In genomic region chrIV:12021360-12021759, ce11 we compare ENCODE assay signal across 5 worm cellular contexts.
TF ChIP-seq lines count a peak whose summit lies in the region.

No protein-coding gene starts in this region.

TF ChIP-seq in whole organism, L1 larva, 84 proteins besides CTCF, POLR2A, EP300 and RAD21:
- no peak for TF ChIP-seq ceh-88 (GFP tag; IDR thresholded peaks at IDR 0.05; lab: Robert Waterston, UW)
- peak; percentile 75 for TF ChIP-seq nhr-71 (tag; optimal IDR thresholded peaks at IDR 0.05; lab: Kevin White, UChicago)
- TF ChIP-seq egl-13 (tag; optimal IDR thresholded peaks at IDR 0.05; lab: Kevin White, UChicago), result no peak
- peak; percentile 14 for TF ChIP-seq lin-39 (tag; optimal IDR thresholded peaks at IDR 0.05; lab: Kevin White, UChicago)
- peak in 1 of 2 experiments; percentile 10 for TF ChIP-seq lin-35 (GFP tag; optimal IDR thresholded peaks at IDR 0.05; lab: Kevin White, UChicago)
- peak; percentile 66 for TF ChIP-seq nhr-20 (tag; optimal IDR thresholded peaks at IDR 0.05; lab: Kevin White, UChicago)
- TF ChIP-seq irx-1 (tag; optimal IDR thresholded peaks at IDR 0.05; lab: Kevin White, UChicago), result peak; percentile 37
- TF ChIP-seq lin-15B (tag; optimal IDR thresholded peaks at IDR 0.05; lab: Kevin White, UChicago), result no peak
- TF ChIP-seq nhr-12 (tag; optimal IDR thresholded peaks at IDR 0.05; lab: Kevin White, UChicago), result no peak
- TF ChIP-seq elt-3 (tag; optimal IDR thresholded peaks at IDR 0.05; lab: Kevin White, UChicago), result peak in 5 of 6 experiments; percentile 6 to 64 (median 52)
- TF ChIP-seq C04F5.9 (tag; optimal IDR thresholded peaks at IDR 0.05; lab: Kevin White, UChicago), result no peak
- TF ChIP-seq efl-3 (GFP tag; optimal IDR thresholded peaks at IDR 0.05; lab: Kevin White, UChicago), result no peak
- peak; percentile 43 for TF ChIP-seq nhr-90 (tag; optimal IDR thresholded peaks at IDR 0.05; lab: Kevin White, UChicago; ENCODE audit: poor library complexity)
- peak; percentile 9 for TF ChIP-seq tbx-2 (tag; optimal IDR thresholded peaks at IDR 0.05; lab: Kevin White, UChicago)
- TF ChIP-seq lin-14 (GFP tag; optimal IDR thresholded peaks at IDR 0.05; lab: Kevin White, UChicago), result peak; percentile 79
- TF ChIP-seq blmp-1 (tag; optimal IDR thresholded peaks at IDR 0.05; lab: Kevin White, UChicago), result peak; percentile 58
- TF ChIP-seq nhr-85 (tag; lab: Kevin White, UChicago), result peak; percentile 94
- TF ChIP-seq snu-23 (GFP tag; optimal IDR thresholded peaks at IDR 0.05; lab: Kevin White, UChicago), result peak; percentile 37

TF ChIP-seq in whole organism, L2 larva, 48 proteins besides CTCF, POLR2A, EP300 and RAD21:
- TF ChIP-seq snpc-4 (tag; optimal IDR thresholded peaks at IDR 0.05; lab: Kevin White, UChicago), result no peak
- no peak for TF ChIP-seq unc-62 (GFP tag; optimal IDR thresholded peaks at IDR 0.05; lab: Kevin White, UChicago)
- TF ChIP-seq ceh-16 (tag; optimal IDR thresholded peaks at IDR 0.05; lab: Kevin White, UChicago), result peak; percentile 71
- TF ChIP-seq blmp-1 (tag; optimal IDR thresholded peaks at IDR 0.05; lab: Kevin White, UChicago; ENCODE audit: insufficient read depth), result peak; percentile 58
- peak; percentile 65 for TF ChIP-seq sma-9 (GFP tag; optimal IDR thresholded peaks at IDR 0.05; lab: Kevin White, UChicago)
- TF ChIP-seq sma-9 (tag; optimal IDR thresholded peaks at IDR 0.05; lab: Kevin White, UChicago), result no peak
- peak; percentile 68 for TF ChIP-seq nhr-21 (tag; optimal IDR thresholded peaks at IDR 0.05; lab: Kevin White, UChicago)
- TF ChIP-seq ztf-1 (GFP tag; conservative IDR thresholded peaks at IDR 0.05; lab: Robert Waterston, UW), result no peak
- TF ChIP-seq fos-1 (tag; optimal IDR thresholded peaks at IDR 0.05; lab: Kevin White, UChicago), result peak; percentile 12
- peak; percentile 57 for TF ChIP-seq nhr-129 (tag; optimal IDR thresholded peaks at IDR 0.05; lab: Kevin White, UChicago)
- TF ChIP-seq nhr-25 (tag; optimal IDR thresholded peaks at IDR 0.05; lab: Kevin White, UChicago), result peak; percentile 80

TF ChIP-seq in whole organism, L3 larva, 47 proteins besides CTCF, POLR2A, EP300 and RAD21:
- TF ChIP-seq zag-1 (tag; optimal IDR thresholded peaks at IDR 0.05; lab: Kevin White, UChicago), result no peak
- no peak for TF ChIP-seq nhr-67 (tag; optimal IDR thresholded peaks at IDR 0.05; lab: Kevin White, UChicago)
- peak; percentile 73 for TF ChIP-seq nhr-43 (tag; optimal IDR thresholded peaks at IDR 0.05; lab: Kevin White, UChicago; ENCODE audit: poor library complexity, severe bottlenecking)
- peak; percentile 92 for TF ChIP-seq nhr-25 (tag; optimal IDR thresholded peaks at IDR 0.05; lab: Kevin White, UChicago)
- TF ChIP-seq nhr-76 (tag; optimal IDR thresholded peaks at IDR 0.05; lab: Kevin White, UChicago), result no peak
- peak; percentile 89 for TF ChIP-seq elt-1 (tag; optimal IDR thresholded peaks at IDR 0.05; lab: Kevin White, UChicago)
- TF ChIP-seq pqm-1 (tag; optimal IDR thresholded peaks at IDR 0.05; lab: Kevin White, UChicago), result no peak

TF ChIP-seq in whole organism, L4 larva, 104 proteins besides CTCF, POLR2A, EP300 and RAD21:
- no peak for TF ChIP-seq set-16 (GFP tag; IDR thresholded peaks at IDR 0.05; lab: Robert Waterston, UW)
- no peak for TF ChIP-seq daf-12 (tag; optimal IDR thresholded peaks at IDR 0.05; lab: Kevin White, UChicago)
- TF ChIP-seq ceh-20 (GFP tag; IDR thresholded peaks at IDR 0.05; lab: Robert Waterston, UW), result no peak
- TF ChIP-seq nhr-102 (tag; optimal IDR thresholded peaks at IDR 0.05; lab: Kevin White, UChicago), result no peak
- peak; percentile 57 for TF ChIP-seq nhr-28 (tag; optimal IDR thresholded peaks at IDR 0.05; lab: Kevin White, UChicago)
- TF ChIP-seq ZK546.5 (tag; optimal IDR thresholded peaks at IDR 0.05; lab: Kevin White, UChicago), result no peak
- no peak for TF ChIP-seq F37D6.2 (tag; optimal IDR thresholded peaks at IDR 0.05; lab: Kevin White, UChicago)
- no peak for TF ChIP-seq nhr-111 (GFP tag; optimal IDR thresholded peaks at IDR 0.05; lab: Kevin White, UChicago)
- no peak for TF ChIP-seq tag-97 (GFP tag; IDR thresholded peaks at IDR 0.05; lab: Robert Waterston, UW)
- no peak for TF ChIP-seq jun-1 (tag; optimal IDR thresholded peaks at IDR 0.05; lab: Kevin White, UChicago)
- no peak for TF ChIP-seq zip-2 (tag; optimal IDR thresholded peaks at IDR 0.05; lab: Kevin White, UChicago)
- TF ChIP-seq hlh-30 (tag; optimal IDR thresholded peaks at IDR 0.05; lab: Kevin White, UChicago; ENCODE audit: insufficient read depth), result no peak
- TF ChIP-seq nhr-25 (tag; optimal IDR thresholded peaks at IDR 0.05; lab: Kevin White, UChicago; ENCODE audit: borderline replicate concordance, insufficient read depth), result peak; percentile 47
- TF ChIP-seq unc-39 (tag; optimal IDR thresholded peaks at IDR 0.05; lab: Kevin White, UChicago), result no peak
- TF ChIP-seq mdl-1 (tag; optimal IDR thresholded peaks at IDR 0.05; lab: Kevin White, UChicago), result peak in 1 of 2 experiments; percentile 46
- no peak for TF ChIP-seq mep-1 (tag; optimal IDR thresholded peaks at IDR 0.05; lab: Kevin White, UChicago)
- no peak for TF ChIP-seq cey-2 (tag; optimal IDR thresholded peaks at IDR 0.05; lab: Kevin White, UChicago; ENCODE audit: borderline replicate concordance, insufficient read depth)
- TF ChIP-seq zag-1 (tag; optimal IDR thresholded peaks at IDR 0.05; lab: Kevin White, UChicago), result no peak
- no peak for TF ChIP-seq Y5F2A.4 (GFP tag; optimal IDR thresholded peaks at IDR 0.05; lab: Kevin White, UChicago)
- TF ChIP-seq zfp-2 (tag; optimal IDR thresholded peaks at IDR 0.05; lab: Kevin White, UChicago), result no peak
- TF ChIP-seq nhr-48 (tag; optimal IDR thresholded peaks at IDR 0.05; lab: Kevin White, UChicago), result peak; percentile 5
- TF ChIP-seq dpl-1 (GFP tag; optimal IDR thresholded peaks at IDR 0.05; lab: Kevin White, UChicago), result no peak
- no peak for TF ChIP-seq snpc-4 (tag; optimal IDR thresholded peaks at IDR 0.05; lab: Kevin White, UChicago)
- no peak for TF ChIP-seq fkh-10 (GFP tag; optimal IDR thresholded peaks at IDR 0.05; lab: Kevin White, UChicago)
- TF ChIP-seq attf-4 (tag; optimal IDR thresholded peaks at IDR 0.05; lab: Kevin White, UChicago), result no peak

TF ChIP-seq in whole organism, mixed stage, embryonic, 35 proteins besides CTCF, POLR2A, EP300 and RAD21:
- TF ChIP-seq elt-1 (tag; optimal IDR thresholded peaks at IDR 0.05; lab: Kevin White, UChicago; ENCODE audit: borderline replicate concordance, insufficient read depth) (peak; percentile 20), zip-8 (tag; optimal IDR thresholded peaks at IDR 0.05; lab: Kevin White, UChicago) (no peak)

Comparison
In these comparisons a context has a peak if more than half of its experiments do, and no peak if none do; other contexts are left out.
1. Of the 29 proteins assayed by ChIP-seq in both whole organism, L4 larva and whole organism, L1 larva: peak only in whole organism, L4 larva: nhr-28; only in whole organism, L1 larva: lin-39; in both: none; in neither: 26; mixed calls (peak in some experiments, not most) for 1.